Worm (Caenorhabditis elegans): Measurements from ENCODE around the gene Y50D4A.1.
A peak's percentile ranks its signal among the peaks of the same experiment; 100 is the strongest.

Gene Y50D4A.1

ce11 chrV:1226239-1226638 lies 18.6 kb downstream of the Y50D4A.1 start:
- TF ChIP-seq ama-1 (optimal IDR thresholded peaks at IDR 0.05), result no peak
- TF ChIP-seq mec-3 (tag; optimal IDR thresholded peaks at IDR 0.05; ENCODE audit: borderline replicate concordance), result no peak
- TF ChIP-seq sox-2 (GFP tag; IDR thresholded peaks at IDR 0.05), result no peak
- no peak for TF ChIP-seq Y22D7AL.16 (tag; optimal IDR thresholded peaks at IDR 0.05)
- no peak for TF ChIP-seq pat-9 (tag; optimal IDR thresholded peaks at IDR 0.05)
- no peak for TF ChIP-seq C38D4.7 (GFP tag; optimal IDR thresholded peaks at IDR 0.05)
- TF ChIP-seq ceh-22 (tag; optimal IDR thresholded peaks at IDR 0.05), result no peak
- TF ChIP-seq ceh-18 (tag; optimal IDR thresholded peaks at IDR 0.05), result no peak
- TF ChIP-seq hlh-6 (tag; optimal IDR thresholded peaks at IDR 0.05), result no peak
- no peak for TF ChIP-seq nhr-11 (tag; optimal IDR thresholded peaks at IDR 0.05)
- TF ChIP-seq che-1 (tag; optimal IDR thresholded peaks at IDR 0.05), result no peak
- TF ChIP-seq ets-4 (tag; optimal IDR thresholded peaks at IDR 0.05), result no peak

DNA sequence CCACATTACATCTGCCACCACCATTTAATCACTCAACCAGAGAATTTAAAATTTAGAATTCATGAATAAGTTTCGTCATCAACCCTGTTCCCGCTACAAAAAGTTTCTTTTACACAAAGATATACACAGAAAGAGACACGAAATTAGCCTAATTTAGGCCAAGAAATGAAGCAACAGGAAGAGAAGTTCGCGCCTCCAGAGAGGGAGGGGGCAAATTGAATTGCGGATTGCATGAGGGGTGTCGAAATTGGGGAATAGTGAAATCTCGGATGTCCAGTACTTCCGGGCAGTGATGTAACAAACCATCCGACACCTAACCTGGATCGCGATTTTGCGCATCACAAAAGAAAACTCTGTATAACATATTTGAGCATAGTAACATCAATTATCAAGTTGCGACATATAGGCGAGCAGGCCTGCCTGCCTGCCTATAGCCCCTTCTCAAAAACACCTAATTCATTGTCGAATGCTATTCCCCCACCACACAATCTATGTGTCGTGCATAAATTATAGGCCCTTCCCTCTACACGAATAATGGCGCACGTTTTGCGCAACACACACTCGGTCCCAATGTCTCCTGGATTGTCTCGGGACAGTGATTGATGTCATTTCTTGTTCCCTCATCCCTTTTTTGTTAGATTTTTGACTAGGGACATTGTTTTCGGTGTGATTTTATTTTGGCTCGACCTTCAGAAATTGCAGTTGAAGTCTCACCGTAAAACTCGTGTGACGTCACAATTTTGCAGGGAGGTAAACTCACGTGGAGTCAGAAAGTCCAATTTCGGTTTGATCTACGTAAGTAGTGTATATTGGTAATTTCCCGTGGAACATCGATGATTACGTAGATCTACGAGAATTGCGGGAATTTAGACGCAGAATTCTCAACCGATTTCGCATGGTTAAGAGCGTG lies 20.3 kb downstream of the Y50D4A.1 start:
- TF ChIP-seq ets-4 (tag; optimal IDR thresholded peaks at IDR 0.05), result no peak
- TF ChIP-seq ceh-31 (tag; optimal IDR thresholded peaks at IDR 0.05), result peak; percentile 5
- TF ChIP-seq ceh-6 (GFP tag; optimal IDR thresholded peaks at IDR 0.05), result no peak
- no peak for TF ChIP-seq ceh-22 (tag; optimal IDR thresholded peaks at IDR 0.05)
- peak; percentile 79 for TF ChIP-seq unc-42 (tag; optimal IDR thresholded peaks at IDR 0.05)
- no peak for TF ChIP-seq sox-4 (tag; optimal IDR thresholded peaks at IDR 0.05)
- TF ChIP-seq ref-2 (tag; optimal IDR thresholded peaks at IDR 0.05), result no peak
- TF ChIP-seq npax-4 (tag; optimal IDR thresholded peaks at IDR 0.05), result no peak
- no peak for TF ChIP-seq ttx-3 (tag; optimal IDR thresholded peaks at IDR 0.05)
- no peak for TF ChIP-seq pqm-1 (tag; optimal IDR thresholded peaks at IDR 0.05)
- no peak for TF ChIP-seq sox-2 (GFP tag; IDR thresholded peaks at IDR 0.05)
- TF ChIP-seq fax-1 (tag; optimal IDR thresholded peaks at IDR 0.05), result no peak
- TF ChIP-seq zip-5 (tag; optimal IDR thresholded peaks at IDR 0.05), result no peak
- TF ChIP-seq ceh-19 (GFP tag; optimal IDR thresholded peaks at IDR 0.05), result no peak
- TF ChIP-seq pat-9 (tag; optimal IDR thresholded peaks at IDR 0.05), result no peak
- TF ChIP-seq fkh-6 (tag; optimal IDR thresholded peaks at IDR 0.05), result no peak
- peak; percentile 5 for TF ChIP-seq unc-55 (GFP tag; optimal IDR thresholded peaks at IDR 0.05)
- TF ChIP-seq K02D7.2 (tag; optimal IDR thresholded peaks at IDR 0.05), result no peak
- no peak for TF ChIP-seq ceh-48 (tag; optimal IDR thresholded peaks at IDR 0.05)
- TF ChIP-seq C38D4.7 (GFP tag; optimal IDR thresholded peaks at IDR 0.05), result no peak
- no peak for TF ChIP-seq ceh-18 (tag; optimal IDR thresholded peaks at IDR 0.05)

- TF ChIP-seq unc-55 (GFP tag; optimal IDR thresholded peaks at IDR 0.05) (peak; percentile 45), odd-2 (tag; optimal IDR thresholded peaks at IDR 0.05) (no peak)
Observed at ce11 chrV:1228884-1229662, 21.4 kb downstream of the Y50D4A.1 start.

- TF ChIP-seq dve-1 (tag; optimal IDR thresholded peaks at IDR 0.05) (peak; percentile 85), C38D4.7 (GFP tag; optimal IDR thresholded peaks at IDR 0.05) (no peak)
Observed at ce11 chrV:1230540-1230939, 22.9 kb downstream of the Y50D4A.1 start.

- TF ChIP-seq pros-1 (tag; optimal IDR thresholded peaks at IDR 0.05), result no peak
Observed at ce11 chrV:1232574-1232973, 24.9 kb downstream of the Y50D4A.1 start.

ce11 chrV:1235355-1235754 lies 27.7 kb downstream of the Y50D4A.1 start, which contains the start of gene madd-2:
TSS of gene madd-2 (minus strand) at chrV:1235455.
- TF ChIP-seq ref-2 (tag; optimal IDR thresholded peaks at IDR 0.05), result no peak
- TF ChIP-seq nhr-11 (tag; optimal IDR thresholded peaks at IDR 0.05), result no peak
- TF ChIP-seq ceh-6 (GFP tag; optimal IDR thresholded peaks at IDR 0.05), result no peak
- no peak for TF ChIP-seq hlh-15 (tag; optimal IDR thresholded peaks at IDR 0.05)
- no peak for TF ChIP-seq ztf-16 (tag; optimal IDR thresholded peaks at IDR 0.05)
- no peak for TF ChIP-seq ceh-31 (tag; optimal IDR thresholded peaks at IDR 0.05)

All from whole organism, late embryonic.